Worm (Caenorhabditis elegans) whole organism, L4 larva: Measurements from ENCODE around the gene unc-80.

ENCODE experiments used
- D1046.2 ChIP-seq: fragments of 200-800 bp; sonication (Bioruptor generic); IDR thresholded peaks from 2 replicates; pipeline ENCODE4 v1.3.6; 2022; ENCODE audit warnings: missing genetic modification characterization, missing compliant biosample characterization
- Y5F2A.4 ChIP-seq: fragments of 200-800 bp; sonication (Bioruptor generic); optimal IDR thresholded peaks from 2 replicates; lab custom pipeline; 2018; ENCODE audit warnings: mild to moderate bottlenecking, missing genetic modification characterization, missing compliant biosample characterization
- dpl-1 ChIP-seq: fragments of 150-350 bp; optimal IDR thresholded peaks from 2 replicates; lab custom pipeline; 2014; ENCODE audit warnings: missing biosample characterization, missing genetic modification reagents, missing genetic modification characterization
- lin-15B ChIP-seq: fragments of 150-350 bp; sonication (generic microtip); optimal IDR thresholded peaks from 3 replicates; lab custom pipeline; 2014; ENCODE audit warnings: missing biosample characterization, missing genetic modification characterization
- lin-39 ChIP-seq: fragments of 150-350 bp; optimal IDR thresholded peaks from 2 replicates; lab custom pipeline; 2014; ENCODE audit warnings: missing biosample characterization, missing genetic modification reagents, missing genetic modification characterization
- nhr-10 ChIP-seq: fragments of 150-350 bp; optimal IDR thresholded peaks from 2 replicates; lab custom pipeline; 2014; ENCODE audit warnings: missing biosample characterization, missing genetic modification characterization
- nhr-11 ChIP-seq: fragments of 150-350 bp; optimal IDR thresholded peaks from 2 replicates; lab custom pipeline; 2014; ENCODE audit warnings: missing biosample characterization, missing genetic modification characterization
- nhr-6 ChIP-seq: fragments of 150-350 bp; optimal IDR thresholded peaks from 2 replicates; lab custom pipeline; 2014; ENCODE audit warnings: missing biosample characterization, missing genetic modification characterization
- nhr-76 ChIP-seq: fragments of 150-350 bp; optimal IDR thresholded peaks from 2 replicates; lab custom pipeline; 2014; ENCODE audit warnings: missing biosample characterization, missing genetic modification characterization
- snpc-4 ChIP-seq: fragments of 150-350 bp; optimal IDR thresholded peaks from 2 replicates; lab custom pipeline; 2014; ENCODE audit warnings: missing biosample characterization, missing genetic modification characterization
- unc-39 ChIP-seq: sonication (generic microtip); optimal IDR thresholded peaks from 2 replicates; lab custom pipeline; 2017; ENCODE audit warnings: missing biosample characterization, missing genetic modification characterization
- zag-1 ChIP-seq: fragments of 150-350 bp; optimal IDR thresholded peaks from 2 replicates; lab custom pipeline; 2014; ENCODE audit warnings: missing biosample characterization, missing genetic modification characterization

ce11 chrV:20847743-20848229, 31.6 kb upstream of the unc-80 start:
- TF ChIP-seq zag-1 (no peak), snpc-4 (tag; lab: Kevin White, UChicago) (no peak), D1046.2 (GFP tag; lab: Robert Waterston, UW) (peak; percentile 28; the same call in 1 of the 2 replicates), nhr-6 (tag; lab: Kevin White, UChicago) (no peak), nhr-10 (tag; lab: Kevin White, UChicago) (no peak), lin-39 (no peak), lin-15B (tag; lab: Kevin White, UChicago) (no peak), dpl-1 (no peak), nhr-76 (tag; lab: Kevin White, UChicago) (no peak), Y5F2A.4 (GFP tag; lab: Kevin White, UChicago) (no peak), nhr-11 (tag; lab: Kevin White, UChicago) (no peak), unc-39 (no peak)
